Fruit fly (Drosophila melanogaster) whole organism, embryonic: Measurements from ENCODE around the gene CG42395.

ENCODE experiments used
- Atf-2 ChIP-seq: fragments of 200-800 bp; sonication (Bioruptor generic); optimal IDR thresholded peaks from 2 replicates; lab custom pipeline; 2016; ENCODE audit warnings: missing biosample characterization, missing genetic modification characterization
- Awh ChIP-seq: fragments of 200-800 bp; sonication (Bioruptor generic); IDR thresholded peaks from 2 replicates; pipeline ENCODE4, ENCODE4 v1.3.6; 2022; ENCODE audit warnings: missing biosample characterization, missing genetic modification characterization
- B-H2 ChIP-seq: fragments of 200-800 bp; sonication (Bioruptor generic); optimal IDR thresholded peaks from 2 replicates; lab custom pipeline; 2018; ENCODE audit warnings: missing biosample characterization, mild to moderate bottlenecking, missing genetic modification characterization
- CG10366 ChIP-seq: fragments of 200-800 bp; sonication (Bioruptor generic); IDR thresholded peaks from 2 replicates; pipeline ENCODE4 v1.3.6; 2022; ENCODE audit warnings: missing biosample characterization, missing genetic modification characterization
- CG12299 ChIP-seq: fragments of 200-800 bp; sonication (Bioruptor generic); optimal IDR thresholded peaks from 2 replicates; lab custom pipeline; 2018; ENCODE audit warnings: missing biosample characterization, mild to moderate bottlenecking, missing genetic modification characterization
- CG12391 ChIP-seq: fragments of 200-800 bp; sonication (Bioruptor generic); optimal IDR thresholded peaks from 3 replicates; lab custom pipeline; 2018; ENCODE audit warnings: missing biosample characterization, mild to moderate bottlenecking, missing genetic modification characterization, moderate library complexity
- CG12659 ChIP-seq: fragments of 200-800 bp; sonication (Bioruptor generic); optimal IDR thresholded peaks from 3 replicates; lab custom pipeline; 2017; ENCODE audit warnings: mild to moderate bottlenecking, missing biosample characterization, missing genetic modification reagents, missing genetic modification characterization
- CG12942 ChIP-seq: fragments of 200-800 bp; sonication (Bioruptor generic); optimal IDR thresholded peaks from 3 replicates; lab custom pipeline; 2016; ENCODE audit warnings: missing biosample characterization, missing genetic modification characterization
- CG13123 ChIP-seq: fragments of 200-800 bp; sonication (Bioruptor generic); optimal IDR thresholded peaks from 2 replicates; lab custom pipeline; 2016; ENCODE audit warnings: missing biosample characterization, missing genetic modification characterization
- CG17912 ChIP-seq: fragments of 200-800 bp; sonication (Bioruptor generic); optimal IDR thresholded peaks from 2 replicates; lab custom pipeline; 2018; ENCODE audit warnings: missing biosample characterization, mild to moderate bottlenecking, missing genetic modification characterization
- CG18262 ChIP-seq: fragments of 200-800 bp; optimal IDR thresholded peaks from 3 replicates; lab custom pipeline; 2019; ENCODE audit warnings: missing biosample characterization, mild to moderate bottlenecking, missing genetic modification characterization, moderate library complexity
- CG2875 ChIP-seq: fragments of 200-800 bp; sonication (Bioruptor generic); optimal IDR thresholded peaks from 2 replicates; lab custom pipeline; 2017; ENCODE audit warnings: missing biosample characterization, mild to moderate bottlenecking, missing genetic modification characterization, missing genetic modification reagents
- CG32767 ChIP-seq: fragments of 200-800 bp; sonication (Bioruptor generic); IDR thresholded peaks from 2 replicates; pipeline ENCODE4 v1.3.6; 2022; ENCODE audit warnings: missing biosample characterization, missing genetic modification characterization
- CG32772 ChIP-seq: fragments of 200-800 bp; sonication (Bioruptor generic); IDR thresholded peaks from 2 replicates; pipeline ENCODE4 v1.3.6; 2022; ENCODE audit warnings: missing biosample characterization, missing genetic modification characterization
- CG34376 ChIP-seq: fragments of 200-800 bp; sonication (Bioruptor generic); optimal IDR thresholded peaks from 2 replicates; lab custom pipeline; 2018; ENCODE audit warnings: missing biosample characterization, mild to moderate bottlenecking, missing genetic modification characterization
- CG7357 ChIP-seq: fragments of 200-800 bp; sonication (Bioruptor generic); IDR thresholded peaks from 3 replicates; pipeline ENCODE4 v1.3.6; 2022; ENCODE audit warnings: missing biosample characterization, missing genetic modification characterization
- CG7786 ChIP-seq: fragments of 200-800 bp; sonication (Bioruptor generic); optimal IDR thresholded peaks from 2 replicates; lab custom pipeline; 2016; ENCODE audit warnings: missing biosample characterization, missing genetic modification characterization
- CG8290 ChIP-seq, 3 experiments: fragments of 200-800 bp; sonication (Bioruptor generic); optimal IDR thresholded peaks; 2 replicates each; lab custom pipeline; 2016 to 2019; ENCODE audit warnings: missing biosample characterization in 3 of 3, missing genetic modification characterization in 3 of 3, mild to moderate bottlenecking in 2 of 3, moderate library complexity in 1 of 3
- CTCF ChIP-seq: fragments of 200-800 bp; sonication (Bioruptor generic); optimal IDR thresholded peaks from 2 replicates; lab custom pipeline; 2017; ENCODE audit warnings: missing biosample characterization, mild to moderate bottlenecking, missing genetic modification characterization, moderate library complexity
- CoRest ChIP-seq: fragments of 200-800 bp; sonication (Bioruptor generic); optimal IDR thresholded peaks from 3 replicates; lab custom pipeline; 2018; ENCODE audit warnings: missing biosample characterization, mild to moderate bottlenecking, missing genetic modification characterization, moderate library complexity
- D19B ChIP-seq: fragments of 200-800 bp; sonication (Bioruptor generic); optimal IDR thresholded peaks from 2 replicates; lab custom pipeline; 2017; ENCODE audit warnings: missing biosample characterization, mild to moderate bottlenecking, missing genetic modification characterization
- Dad ChIP-seq: fragments of 200-800 bp; sonication (Bioruptor generic); optimal IDR thresholded peaks from 3 replicates; lab custom pipeline; 2016; ENCODE audit warnings: missing biosample characterization, missing genetic modification characterization
- Drgx ChIP-seq: fragments of 200-800 bp; sonication (Bioruptor generic); IDR thresholded peaks from 2 replicates; pipeline ENCODE4 v1.3.6; 2022; ENCODE audit warnings: missing biosample characterization, missing genetic modification characterization
- Fer2 ChIP-seq: fragments of 200-800 bp; sonication (Bioruptor generic); optimal IDR thresholded peaks from 2 replicates; lab custom pipeline; 2018; ENCODE audit warnings: missing biosample characterization, mild to moderate bottlenecking, missing genetic modification characterization, moderate library complexity
- Med ChIP-seq: fragments of 200-800 bp; sonication (Bioruptor generic); peaks from one replicate; lab custom pipeline; 2016; ENCODE audit warnings: missing biosample characterization, missing genetic modification characterization, mild to moderate bottlenecking, inconsistent platforms, moderate library complexity
- Meics ChIP-seq: fragments of 200-800 bp; sonication (Bioruptor generic); optimal IDR thresholded peaks from 2 replicates; lab custom pipeline; 2017; ENCODE audit warnings: missing biosample characterization, mild to moderate bottlenecking, missing genetic modification characterization
- Myb ChIP-seq: fragments of 200-800 bp; sonication (Bioruptor generic); optimal IDR thresholded peaks from 2 replicates; lab custom pipeline; 2016; ENCODE audit warnings: missing biosample characterization, missing genetic modification characterization
- Neu2 ChIP-seq: fragments of 200-800 bp; sonication (Bioruptor generic); optimal IDR thresholded peaks from 3 replicates; lab custom pipeline; 2016; ENCODE audit warnings: missing biosample characterization, missing genetic modification characterization, borderline replicate concordance
- Side ChIP-seq: fragments of 200-800 bp; sonication (Bioruptor generic); optimal IDR thresholded peaks from 2 replicates; lab custom pipeline; 2016; ENCODE audit warnings: missing biosample characterization, missing genetic modification characterization
- Sry-δ ChIP-seq: fragments of 200-800 bp; sonication (Bioruptor generic); optimal IDR thresholded peaks from 2 replicates; lab custom pipeline; 2016; ENCODE audit warnings: missing biosample characterization, missing genetic modification characterization
- Stat92E ChIP-seq, 3 experiments: fragments of >200 bp in 2 of 3; fragments of 200-800 bp in 1 of 3; sonication (Bioruptor generic) in 1 of 3; optimal IDR thresholded peaks; 2 replicates each; lab custom pipeline; 2017 to 2019; ENCODE audit warnings: missing biosample characterization in 3 of 3, missing genetic modification characterization in 3 of 3, mild to moderate bottlenecking in 1 of 3, moderate library complexity in 1 of 3
- TFAM ChIP-seq: fragments of 200-800 bp; sonication (Bioruptor generic); optimal IDR thresholded peaks from 2 replicates; lab custom pipeline; 2017; ENCODE audit warnings: missing biosample characterization, missing genetic modification characterization, inconsistent platforms
- Usf ChIP-seq: fragments of 200-800 bp; sonication (Bioruptor generic); optimal IDR thresholded peaks from 2 replicates; lab custom pipeline; 2017; ENCODE audit warnings: missing genotype, missing biosample characterization, missing genetic modification characterization
- ac ChIP-seq: fragments of 200-800 bp; sonication (Bioruptor generic); optimal IDR thresholded peaks from 3 replicates; lab custom pipeline; 2017; ENCODE audit warnings: missing biosample characterization, mild to moderate bottlenecking, missing genetic modification characterization
- dmrt11E ChIP-seq: fragments of 200-800 bp; sonication (Bioruptor generic); optimal IDR thresholded peaks from 3 replicates; lab custom pipeline; 2018; ENCODE audit warnings: missing biosample characterization, mild to moderate bottlenecking, missing genetic modification characterization, moderate library complexity
- fru ChIP-seq: fragments of >200 bp; optimal IDR thresholded peaks from 2 replicates; lab custom pipeline; 2017
- grn ChIP-seq: fragments of 200-800 bp; sonication (Bioruptor generic); optimal IDR thresholded peaks from 3 replicates; lab custom pipeline; 2017; ENCODE audit warnings: missing biosample characterization, missing genetic modification characterization
- gsb ChIP-seq: fragments of 200-800 bp; sonication (Bioruptor generic); IDR thresholded peaks from 2 replicates; pipeline ENCODE4 v1.3.6; 2022; ENCODE audit warnings: missing biosample characterization, missing genetic modification characterization
- hkb ChIP-seq, 2 experiments: fragments of 200-800 bp in 1 of 2; fragments of >200 bp in 1 of 2; sonication (Bioruptor generic) in 1 of 2; IDR thresholded peaks in 1 of 2; optimal IDR thresholded peaks in 1 of 2; 2 replicates each; pipeline versions ENCODE4 v1.3.6 to Lab custom; 2017 to 2022; ENCODE audit warnings: missing biosample characterization in 1 of 2, missing genetic modification characterization in 1 of 2
- oc ChIP-seq: fragments of 200-800 bp; sonication (Bioruptor generic); optimal IDR thresholded peaks from 2 replicates; lab custom pipeline; 2018; ENCODE audit warnings: missing biosample characterization, mild to moderate bottlenecking, missing genetic modification characterization, moderate library complexity
- odd ChIP-seq: fragments of 200-800 bp; sonication (Bioruptor generic); optimal IDR thresholded peaks from 2 replicates; lab custom pipeline; 2017; ENCODE audit warnings: missing biosample characterization, mild to moderate bottlenecking, missing genetic modification characterization
- pho ChIP-seq: fragments of 200-800 bp; sonication (Bioruptor generic); optimal IDR thresholded peaks from 2 replicates; lab custom pipeline; 2016; ENCODE audit warnings: missing biosample characterization, missing genetic modification characterization
- phol ChIP-seq: fragments of 200-800 bp; sonication (Bioruptor generic); optimal IDR thresholded peaks from 3 replicates; lab custom pipeline; 2018; ENCODE audit warnings: missing biosample characterization, mild to moderate bottlenecking, missing genetic modification characterization, moderate library complexity
- sc ChIP-seq, 3 experiments: fragments of >200 bp in 2 of 3; fragments of 200-800 bp in 1 of 3; sonication (Bioruptor generic) in 1 of 3; optimal IDR thresholded peaks; 2 replicates in 2 of 3; 3 replicates in 1 of 3; lab custom pipeline; 2017; ENCODE audit warnings: mild to moderate bottlenecking in 1 of 3, missing biosample characterization in 1 of 3, missing genetic modification characterization in 1 of 3, missing genetic modification reagents in 1 of 3
- sob ChIP-seq: fragments of 200-800 bp; sonication (Bioruptor generic); IDR thresholded peaks from 2 replicates; pipeline ENCODE4 v1.3.6; 2022; ENCODE audit warnings: missing biosample characterization, missing genetic modification characterization
- trem ChIP-seq: fragments of 200-800 bp; optimal IDR thresholded peaks from 3 replicates; lab custom pipeline; 2019; ENCODE audit warnings: missing biosample characterization, mild to moderate bottlenecking, missing genetic modification characterization, moderate library complexity
- unc-4 ChIP-seq: fragments of 200-800 bp; sonication (Bioruptor generic); IDR thresholded peaks from 2 replicates; pipeline ENCODE4 v1.3.6; 2022; ENCODE audit warnings: missing biosample characterization, missing genetic modification characterization; ENCODE audit not compliant: partially characterized antibody
- vvl ChIP-seq: fragments of 200-800 bp; sonication (Bioruptor generic); IDR thresholded peaks from 2 replicates; pipeline ENCODE4 v1.3.6; 2022; ENCODE audit warnings: missing biosample characterization, missing genetic modification characterization
- zfh2 ChIP-seq: fragments of 200-800 bp; sonication (Bioruptor generic); optimal IDR thresholded peaks from 2 replicates; lab custom pipeline; 2016; ENCODE audit warnings: missing biosample characterization, missing genetic modification characterization

Gene CG42395

dm6 chrX:9554346-9554808 lies 21.7 kb downstream of the CG42395 start, which contains the start of gene RpS28b (continued):
- TF ChIP-seq Dad (peak; percentile 87), CG18262 (peak; percentile 37), unc-4 (GFP tag; lab: Robert Waterston, UW) (peak; percentile 56), CG13123 (GFP tag; lab: Kevin White, UChicago) (peak; percentile 98), sob (GFP tag; lab: Robert Waterston, UW) (peak; percentile 94), CG8290 (GFP tag; optimal IDR thresholded peaks at IDR 0.05; lab: Kevin White, UChicago) (peak; percentile 38), CG8290 (tag; optimal IDR thresholded peaks at IDR 0.05; lab: Kevin White, UChicago) (peak; percentile 78 to 98), CG7786 (GFP tag; lab: Kevin White, UChicago) (peak; percentile 79), D19B (GFP tag; lab: Kevin White, UChicago) (peak; percentile 78), CG12659 (GFP tag; lab: Kevin White, UChicago) (peak; percentile 93), zfh2 (GFP tag; lab: Kevin White, UChicago) (peak; percentile 84), grn (GFP tag; lab: Kevin White, UChicago) (no peak), B-H2 (peak; percentile 95), gsb (peak; percentile 84), CG12942 (peak; percentile 65), CG32772 (GFP tag; lab: Robert Waterston, UW) (peak; percentile 91), Side (GFP tag; lab: Kevin White, UChicago) (peak; percentile 92), Meics (GFP tag; lab: Kevin White, UChicago) (peak; percentile 95), Stat92E (GFP tag; optimal IDR thresholded peaks at IDR 0.05; lab: Kevin White, UChicago) (no peak), Awh (GFP tag; lab: Robert Waterston, UW) (peak; percentile 90), CG2875 (GFP tag; lab: Kevin White, UChicago) (peak; percentile 90), CG17912 (peak; percentile 95), oc (tag; lab: Kevin White, UChicago) (no peak), fru (lab: Kevin White, UChicago) (no peak), CoRest (tag; lab: Kevin White, UChicago) (peak; percentile 59), vvl (GFP tag; lab: Robert Waterston, UW) (peak; percentile 94), trem (peak; percentile 44), Drgx (peak; percentile 69), CTCF (peak; percentile 56), Usf (GFP tag; lab: Kevin White, UChicago) (peak; percentile 85), dmrt11E (tag; lab: Kevin White, UChicago) (peak; percentile 61), CG32767 (GFP tag; lab: Robert Waterston, UW) (peak; percentile 61), CG12391 (tag; lab: Kevin White, UChicago) (peak; percentile 72), pho (peak; percentile 88), CG7357 (GFP tag; lab: Robert Waterston, UW) (peak; percentile 53; the same call in 2 of the 3 replicates), CG12299 (tag; lab: Kevin White, UChicago) (peak; percentile 69), Fer2 (peak; percentile 83)

dm6 chrX:9553545-9554320 lies 22.3 kb downstream of the CG42395 start:
- TF ChIP-seq Atf-2 (GFP tag; lab: Kevin White, UChicago) (peak; percentile 76), Myb (GFP tag; lab: Kevin White, UChicago) (peak; percentile 24), B-H2 (peak; percentile 85), phol (peak; percentile 92), Neu2 (GFP tag; lab: Kevin White, UChicago) (no peak), Med (GFP tag; lab: Kevin White, UChicago) (peak; percentile 95), Sry-δ (GFP tag; lab: Kevin White, UChicago) (peak; percentile 31), sc (optimal IDR thresholded peaks at IDR 0.05; lab: Kevin White, UChicago) (no peak), sc (GFP tag; optimal IDR thresholded peaks at IDR 0.05; lab: Kevin White, UChicago) (peak; percentile 79), CG10366 (peak; percentile 79), fru (lab: Kevin White, UChicago) (no peak), CG34376 (GFP tag; lab: Kevin White, UChicago) (peak; percentile 78), D19B (GFP tag; lab: Kevin White, UChicago) (peak; percentile 65), TFAM (peak; percentile 28), ac (GFP tag; lab: Kevin White, UChicago) (peak; percentile 65), hkb (optimal IDR thresholded peaks at IDR 0.05; lab: Kevin White, UChicago) (no peak), hkb (GFP tag; IDR thresholded peaks at IDR 0.05; lab: Robert Waterston, UW) (peak; percentile 86), gsb (peak; percentile 61), odd (GFP tag; lab: Kevin White, UChicago) (peak; percentile 81)
